Worm (Caenorhabditis elegans) whole organism, L2 larva: Measurements from ENCODE around the gene fndc-1.
A peak's percentile ranks its signal among the peaks of the same experiment; 100 is the strongest.

Experiments used
- F13H6.1 ChIP-seq: sonication (generic microtip); optimal IDR thresholded peaks from 2 replicates; lab custom pipeline; 2016; ENCODE audit warnings: missing genetic modification characterization, missing compliant biosample characterization
- R02D3.7 ChIP-seq: fragments of 150-350 bp; optimal IDR thresholded peaks from 2 replicates; lab custom pipeline; 2014; ENCODE audit warnings: missing biosample characterization, missing genetic modification characterization
- Y55F3AM.14 ChIP-seq: fragments of 200-800 bp; sonication (Bioruptor generic); optimal IDR thresholded peaks from 2 replicates; lab custom pipeline; 2018; ENCODE audit warnings: mild to moderate bottlenecking, missing genetic modification characterization, missing compliant biosample characterization
- ZK546.5 ChIP-seq: sonication (generic microtip); optimal IDR thresholded peaks from 2 replicates; lab custom pipeline; 2017; ENCODE audit warnings: missing biosample characterization, missing genetic modification characterization
- alr-1 ChIP-seq: fragments of 150-350 bp; optimal IDR thresholded peaks from 2 replicates; lab custom pipeline; 2014; ENCODE audit warnings: missing biosample characterization, missing genetic modification characterization
- blmp-1 ChIP-seq: sonication (generic microtip); optimal IDR thresholded peaks from 2 replicates; lab custom pipeline; 2017; ENCODE audit warnings: missing genetic modification characterization, mild to moderate bottlenecking, missing compliant biosample characterization, antibody characterized with exemption, moderate library complexity; ENCODE audit not compliant: insufficient read depth
- ceh-16 ChIP-seq: fragments of 150-350 bp; optimal IDR thresholded peaks from 2 replicates; lab custom pipeline; 2014; ENCODE audit warnings: missing biosample characterization, missing genetic modification characterization
- crh-2 ChIP-seq: sonication (generic microtip); optimal IDR thresholded peaks from 2 replicates; lab custom pipeline; 2017; ENCODE audit warnings: missing biosample characterization, missing genetic modification characterization
- dmd-4 ChIP-seq: sonication (generic microtip); optimal IDR thresholded peaks from 2 replicates; lab custom pipeline; 2017; ENCODE audit warnings: missing biosample characterization, missing genetic modification characterization
- egl-27 ChIP-seq: sonication (generic microtip); optimal IDR thresholded peaks from 3 replicates; lab custom pipeline; 2017; ENCODE audit warnings: missing biosample characterization, missing genetic modification reagents, missing genetic modification characterization
- elt-1 ChIP-seq: fragments of 150-350 bp; optimal IDR thresholded peaks from 2 replicates; lab custom pipeline; 2014; ENCODE audit warnings: missing biosample characterization, missing genetic modification characterization
- fos-1 ChIP-seq: fragments of 150-350 bp; optimal IDR thresholded peaks from 2 replicates; lab custom pipeline; 2014; ENCODE audit warnings: missing biosample characterization, missing genetic modification characterization
- lin-13 ChIP-seq: fragments of 150-350 bp; optimal IDR thresholded peaks from 2 replicates; lab custom pipeline; 2014; ENCODE audit warnings: missing biosample characterization, missing genetic modification reagents, missing genetic modification characterization
- lin-39 ChIP-seq: fragments of 150-350 bp; optimal IDR thresholded peaks from 2 replicates; lab custom pipeline; 2014; ENCODE audit warnings: missing biosample characterization, missing genetic modification reagents, missing genetic modification characterization
- mab-5 ChIP-seq: fragments of 150-350 bp; optimal IDR thresholded peaks from 2 replicates; lab custom pipeline; 2014; ENCODE audit warnings: missing biosample characterization, missing genetic modification characterization
- mbf-1 ChIP-seq: sonication (generic microtip); optimal IDR thresholded peaks from 2 replicates; lab custom pipeline; 2017; ENCODE audit warnings: missing biosample characterization, missing genetic modification characterization
- mdl-1 ChIP-seq, 2 experiments: fragments of 150-350 bp in 1 of 2; sonication (generic microtip) in 1 of 2; optimal IDR thresholded peaks; 2 replicates each; lab custom pipeline; 2017; ENCODE audit warnings: missing biosample characterization in 2 of 2, missing genetic modification characterization in 2 of 2
- nhr-10 ChIP-seq: sonication (generic microtip); optimal IDR thresholded peaks from 2 replicates; lab custom pipeline; 2017; ENCODE audit warnings: missing biosample characterization, missing genetic modification characterization
- nhr-11 ChIP-seq: fragments of 150-350 bp; optimal IDR thresholded peaks from 2 replicates; lab custom pipeline; 2014; ENCODE audit warnings: missing biosample characterization, missing genetic modification characterization
- nhr-12 ChIP-seq: fragments of 150-350 bp; optimal IDR thresholded peaks from 2 replicates; lab custom pipeline; 2014; ENCODE audit warnings: missing biosample characterization, missing genetic modification characterization
- nhr-129 ChIP-seq: fragments of 150-350 bp; optimal IDR thresholded peaks from 2 replicates; lab custom pipeline; 2014; ENCODE audit warnings: missing biosample characterization, missing genetic modification characterization
- nhr-21 ChIP-seq: fragments of 150-350 bp; optimal IDR thresholded peaks from 2 replicates; lab custom pipeline; 2014; ENCODE audit warnings: missing biosample characterization, missing genetic modification characterization
- nhr-23 ChIP-seq: fragments of 150-350 bp; optimal IDR thresholded peaks from 2 replicates; lab custom pipeline; 2014; ENCODE audit warnings: missing biosample characterization, missing genetic modification reagents, missing genetic modification characterization
- nhr-25 ChIP-seq: fragments of 150-350 bp; sonication (generic microtip); optimal IDR thresholded peaks from 3 replicates; lab custom pipeline; 2014; ENCODE audit warnings: missing biosample characterization, missing genetic modification characterization
- nhr-77 ChIP-seq: fragments of 150-350 bp; optimal IDR thresholded peaks from 2 replicates; lab custom pipeline; 2014; ENCODE audit warnings: missing biosample characterization, missing genetic modification characterization
- peb-1 ChIP-seq: fragments of 150-350 bp; optimal IDR thresholded peaks from 2 replicates; lab custom pipeline; 2014; ENCODE audit warnings: missing biosample characterization, missing genetic modification characterization
- skn-1 ChIP-seq: sonication (generic microtip); optimal IDR thresholded peaks from 2 replicates; lab custom pipeline; 2017; ENCODE audit warnings: missing biosample characterization, missing genetic modification characterization
- sma-9 ChIP-seq, 2 experiments: fragments of 150-350 bp in 1 of 2; sonication (generic microtip) in 1 of 2; optimal IDR thresholded peaks; 2 replicates each; lab custom pipeline; 2014 to 2016; ENCODE audit warnings: missing genetic modification characterization in 2 of 2, mild to moderate bottlenecking in 1 of 2, missing biosample characterization in 1 of 2, missing compliant biosample characterization in 1 of 2, missing genetic modification reagents in 1 of 2, moderate library complexity in 1 of 2
- snpc-4 ChIP-seq: fragments of 150-350 bp; optimal IDR thresholded peaks from 2 replicates; lab custom pipeline; 2014; ENCODE audit warnings: missing biosample characterization, missing genetic modification characterization
- unc-39 ChIP-seq: fragments of 150-350 bp; optimal IDR thresholded peaks from 2 replicates; lab custom pipeline; 2014; ENCODE audit warnings: missing biosample characterization, missing genetic modification characterization
- zag-1 ChIP-seq: fragments of 150-350 bp; optimal IDR thresholded peaks from 2 replicates; lab custom pipeline; 2014; ENCODE audit warnings: missing biosample characterization, missing genetic modification characterization
- ztf-11 ChIP-seq: sonication (generic microtip); optimal IDR thresholded peaks from 2 replicates; lab custom pipeline; 2017; ENCODE audit warnings: missing biosample characterization, missing genetic modification characterization
- ztf-4 ChIP-seq: fragments of 150-350 bp; optimal IDR thresholded peaks from 2 replicates; lab custom pipeline; 2014; ENCODE audit warnings: missing biosample characterization, missing genetic modification characterization

fndc-1 gene

DNA sequence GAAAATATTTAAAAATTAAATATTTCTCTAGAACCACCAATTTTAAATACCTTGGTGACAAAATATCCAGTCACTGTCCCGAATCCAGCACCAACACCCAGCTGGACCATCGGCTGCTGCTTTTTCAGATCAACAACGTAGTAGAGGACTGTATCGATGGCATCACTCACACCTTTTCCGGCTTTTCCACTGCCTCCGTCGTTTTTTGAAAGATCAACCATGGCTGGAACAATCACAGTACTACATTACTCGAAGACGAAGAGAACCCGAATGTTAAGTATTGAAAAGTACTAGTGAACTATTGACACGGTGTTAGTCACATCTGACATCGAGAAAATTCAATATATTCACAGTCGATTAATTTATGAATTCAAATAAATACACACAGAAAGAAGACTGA, at the start of gene fndc-1:
fndc-1 (minus strand) TSS at position 227 of the 400 bp plus-strand sequence.
- TF ChIP-seq egl-27 (tag; lab: Kevin White, UChicago): no peak
- no peak for TF ChIP-seq nhr-77 (tag; lab: Kevin White, UChicago)
- no peak for TF ChIP-seq skn-1 (tag; lab: Kevin White, UChicago)
- no peak for TF ChIP-seq crh-2 (tag; lab: Kevin White, UChicago)
- no peak for TF ChIP-seq alr-1 (tag; lab: Kevin White, UChicago)
- no peak for TF ChIP-seq R02D3.7 (tag; lab: Kevin White, UChicago)
- TF ChIP-seq mbf-1: no peak
- no peak for TF ChIP-seq blmp-1 (tag; lab: Kevin White, UChicago)
- no peak for TF ChIP-seq zag-1 (tag; lab: Kevin White, UChicago)
- no peak for TF ChIP-seq nhr-12 (tag; lab: Kevin White, UChicago)
- TF ChIP-seq Y55F3AM.14 (GFP tag; lab: Kevin White, UChicago): no peak
- no peak for TF ChIP-seq dmd-4 (tag; lab: Kevin White, UChicago)
- no peak for TF ChIP-seq nhr-23 (tag; lab: Kevin White, UChicago)
- no peak for TF ChIP-seq lin-13 (GFP tag; lab: Kevin White, UChicago)
- no peak for TF ChIP-seq nhr-11 (tag; lab: Kevin White, UChicago)

DNA sequence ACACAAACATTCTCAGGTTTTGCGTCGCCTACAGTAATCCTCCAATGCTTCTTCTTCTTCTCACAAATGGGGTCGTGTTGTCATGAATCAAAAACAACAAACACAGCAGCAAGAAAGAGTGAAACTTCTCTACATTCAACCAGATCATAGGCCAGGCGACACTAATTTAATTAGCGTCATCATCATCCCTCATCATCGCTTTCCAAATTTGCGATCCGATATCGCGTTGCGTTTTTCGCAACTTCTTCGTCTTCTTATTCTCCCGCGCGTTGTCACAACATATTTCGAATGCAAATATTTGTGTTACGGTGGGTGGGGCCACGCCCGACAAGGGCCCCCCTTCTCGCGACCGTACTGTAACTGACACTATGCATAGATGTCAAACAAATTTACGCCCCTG, 49.3 kb upstream of the fndc-1 start:
- TF ChIP-seq peb-1 (tag; lab: Kevin White, UChicago) (no peak), fos-1 (tag; lab: Kevin White, UChicago) (no peak), nhr-129 (tag; lab: Kevin White, UChicago) (no peak), sma-9 (GFP tag; optimal IDR thresholded peaks at IDR 0.05; lab: Kevin White, UChicago) (no peak), sma-9 (tag; optimal IDR thresholded peaks at IDR 0.05; lab: Kevin White, UChicago) (no peak), ceh-16 (tag; lab: Kevin White, UChicago) (no peak), nhr-10 (tag; lab: Kevin White, UChicago) (no peak), nhr-21 (tag; lab: Kevin White, UChicago) (no peak), mab-5 (tag; lab: Kevin White, UChicago) (no peak), Y55F3AM.14 (GFP tag; lab: Kevin White, UChicago) (no peak), ztf-4 (tag; lab: Kevin White, UChicago) (no peak), ZK546.5 (tag; lab: Kevin White, UChicago) (no peak), mdl-1 (tag; optimal IDR thresholded peaks at IDR 0.05; lab: Kevin White, UChicago) (no peak), nhr-25 (tag; lab: Kevin White, UChicago) (no peak), nhr-77 (tag; lab: Kevin White, UChicago) (no peak), lin-39 (tag; lab: Kevin White, UChicago) (no peak), skn-1 (tag; lab: Kevin White, UChicago) (no peak), snpc-4 (tag; lab: Kevin White, UChicago) (no peak), R02D3.7 (tag; lab: Kevin White, UChicago) (no peak), F13H6.1 (no peak)

DNA sequence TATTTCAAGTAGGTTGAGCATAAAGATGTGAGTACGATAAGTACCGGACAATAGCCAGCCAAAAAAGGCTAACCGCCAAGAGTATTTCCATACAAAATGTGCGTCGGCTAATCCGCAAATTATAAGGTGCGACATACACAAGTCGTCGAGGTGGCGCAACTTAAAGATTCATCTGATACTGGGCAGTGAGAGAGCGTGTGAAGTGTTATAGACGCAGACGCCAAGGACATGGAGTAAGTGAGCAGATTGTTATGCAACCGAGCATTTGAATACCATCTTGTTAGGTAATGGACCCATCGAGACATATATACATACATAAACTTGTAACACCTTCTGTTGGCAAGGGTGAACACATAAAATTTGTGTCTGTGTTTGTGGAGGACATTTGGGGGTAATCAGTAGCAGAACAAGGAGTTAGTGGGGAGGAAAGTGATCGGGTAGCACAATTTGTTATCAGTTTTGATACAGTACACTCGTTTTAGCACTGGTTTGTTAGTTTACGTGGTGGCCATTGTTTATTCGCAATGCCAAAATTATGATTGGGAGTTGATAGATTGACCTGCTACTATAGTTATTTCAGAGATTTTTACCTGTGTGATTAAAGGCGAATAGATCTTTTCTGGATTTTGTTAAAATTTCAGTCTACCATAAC, 48.3 kb upstream of the fndc-1 start:
- no peak for TF ChIP-seq nhr-25 (tag; lab: Kevin White, UChicago)
- TF ChIP-seq fos-1 (tag; lab: Kevin White, UChicago): peak; percentile 32
- TF ChIP-seq elt-1 (tag; lab: Kevin White, UChicago): no peak
- TF ChIP-seq alr-1 (tag; lab: Kevin White, UChicago): no peak
- no peak for TF ChIP-seq nhr-12 (tag; lab: Kevin White, UChicago)
- no peak for TF ChIP-seq unc-39 (tag; lab: Kevin White, UChicago)
- TF ChIP-seq nhr-11 (tag; lab: Kevin White, UChicago): no peak
- no peak for TF ChIP-seq nhr-129 (tag; lab: Kevin White, UChicago)

DNA sequence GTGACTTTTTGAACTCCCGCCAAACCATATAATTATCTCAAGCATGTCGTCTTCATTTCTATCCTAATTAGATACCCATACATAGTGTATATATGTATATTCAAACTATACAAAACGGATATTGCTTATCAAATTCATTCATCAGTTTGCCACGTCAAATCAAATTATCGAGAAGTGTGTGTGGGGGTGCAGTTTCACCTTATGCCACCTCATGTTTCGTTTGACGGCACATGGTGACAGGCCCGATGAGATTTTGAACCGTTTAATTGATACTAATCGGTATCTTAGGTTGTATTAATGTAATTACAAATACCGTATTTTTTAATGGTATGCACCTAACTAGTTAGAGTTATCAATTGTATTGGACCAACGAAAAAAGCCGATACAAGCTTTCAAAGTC, 47.6 kb upstream of the fndc-1 start:
- no peak for TF ChIP-seq ztf-11 (tag; lab: Kevin White, UChicago)
- TF ChIP-seq zag-1 (tag; lab: Kevin White, UChicago): no peak
- TF ChIP-seq ceh-16 (tag; lab: Kevin White, UChicago): no peak
- TF ChIP-seq nhr-10 (tag; lab: Kevin White, UChicago): no peak
- TF ChIP-seq, all 48 proteins: peak for 0
